Fruit fly (Drosophila melanogaster): Measurements from ENCODE around the gene CG3091.

DNA sequence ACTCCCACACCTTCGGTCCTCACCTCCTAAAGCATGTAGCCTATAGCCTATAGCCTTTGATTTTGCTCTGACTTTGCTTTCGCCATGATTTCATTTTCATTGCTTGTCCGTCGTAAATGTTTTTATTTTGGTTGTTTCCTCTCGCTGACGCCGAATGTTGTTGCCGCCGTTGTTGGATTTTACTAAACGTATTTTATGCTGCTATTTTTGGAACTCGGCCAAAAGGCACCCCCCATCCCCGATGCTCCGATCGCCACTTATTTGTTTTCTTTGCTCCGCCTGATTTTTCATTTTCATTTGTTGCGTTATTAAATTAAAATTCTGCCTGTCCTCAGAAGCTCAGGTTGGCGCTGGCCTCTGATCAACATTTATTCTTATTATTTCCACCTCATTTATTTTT lies 34.8 kb downstream of the CG3091 start:
- no peak for TF ChIP-seq CG14711 (tag; optimal IDR thresholded peaks at IDR 0.05)
- no peak for TF ChIP-seq kay (GFP tag; ENCODE audit: borderline replicate concordance)
- TF ChIP-seq cnc (optimal IDR thresholded peaks at IDR 0.05): no peak
- TF ChIP-seq CG12768 (GFP tag; optimal IDR thresholded peaks at IDR 0.05): no peak
